Worm (Caenorhabditis elegans): ENCODE data around the gene T05C7.5.

Gene T05C7.5

DNA sequence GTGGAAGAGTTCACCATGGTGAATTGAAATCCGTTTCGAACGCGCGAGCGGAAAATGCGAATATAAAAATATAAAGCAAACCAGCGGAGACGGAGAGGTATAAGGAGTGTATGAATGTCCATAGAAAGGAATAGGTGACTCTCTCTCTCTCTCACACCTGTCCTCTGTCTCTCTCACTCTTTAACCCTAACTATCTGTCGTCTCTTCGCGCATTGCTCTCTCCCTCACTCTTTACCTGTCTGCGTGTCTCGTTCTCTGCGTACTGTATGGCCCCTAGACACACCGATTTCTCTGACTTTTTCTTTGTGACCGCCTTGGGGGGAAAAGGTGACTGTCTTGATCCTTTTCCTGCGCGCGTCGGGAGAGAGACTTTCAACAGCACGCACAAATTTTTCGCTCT lies 7.5 kb downstream of the T05C7.5 start (continued):
- no peak for TF ChIP-seq ztf-11 (tag; optimal IDR thresholded peaks at IDR 0.05)
- peak; percentile 55 for TF ChIP-seq swsn-7 (tag; optimal IDR thresholded peaks at IDR 0.05)
- TF ChIP-seq nhr-28 (tag; optimal IDR thresholded peaks at IDR 0.05): no peak
- no peak for TF ChIP-seq Y116A8C.19 (tag; optimal IDR thresholded peaks at IDR 0.05; ENCODE audit: borderline replicate concordance)
- TF ChIP-seq nhr-20 (tag; optimal IDR thresholded peaks at IDR 0.05): peak; percentile 67
- peak; percentile 55 for TF ChIP-seq snpc-4 (tag; optimal IDR thresholded peaks at IDR 0.05)
- no peak for TF ChIP-seq zag-1 (tag; optimal IDR thresholded peaks at IDR 0.05)
- no peak for TF ChIP-seq fkh-4 (tag; optimal IDR thresholded peaks at IDR 0.05; ENCODE audit: borderline replicate concordance)
- no peak for TF ChIP-seq unc-30 (tag; optimal IDR thresholded peaks at IDR 0.05)
- TF ChIP-seq fkh-8 (tag; optimal IDR thresholded peaks at IDR 0.05): peak; percentile 39
- TF ChIP-seq mdl-1 (tag; optimal IDR thresholded peaks at IDR 0.05): peak in 1 of 2 experiments; percentile 25
- TF ChIP-seq rnt-1 (tag; optimal IDR thresholded peaks at IDR 0.05): no peak
- no peak for TF ChIP-seq ces-1 (GFP tag; optimal IDR thresholded peaks at IDR 0.05)
- TF ChIP-seq lin-13 (GFP tag; optimal IDR thresholded peaks at IDR 0.05): peak; percentile 34
- TF ChIP-seq egl-27 (tag; optimal IDR thresholded peaks at IDR 0.05): peak in 1 of 2 experiments; percentile 19
- peak; percentile 49 to 78 for TF ChIP-seq lin-35 (GFP tag; optimal IDR thresholded peaks at IDR 0.05)
- TF ChIP-seq nhr-77 (tag; optimal IDR thresholded peaks at IDR 0.05): peak; percentile 57
- TF ChIP-seq unc-130 (tag; optimal IDR thresholded peaks at IDR 0.05): no peak
- TF ChIP-seq blmp-1 (tag; optimal IDR thresholded peaks at IDR 0.05): peak; percentile 94
- TF ChIP-seq irx-1 (tag; optimal IDR thresholded peaks at IDR 0.05): no peak

DNA sequence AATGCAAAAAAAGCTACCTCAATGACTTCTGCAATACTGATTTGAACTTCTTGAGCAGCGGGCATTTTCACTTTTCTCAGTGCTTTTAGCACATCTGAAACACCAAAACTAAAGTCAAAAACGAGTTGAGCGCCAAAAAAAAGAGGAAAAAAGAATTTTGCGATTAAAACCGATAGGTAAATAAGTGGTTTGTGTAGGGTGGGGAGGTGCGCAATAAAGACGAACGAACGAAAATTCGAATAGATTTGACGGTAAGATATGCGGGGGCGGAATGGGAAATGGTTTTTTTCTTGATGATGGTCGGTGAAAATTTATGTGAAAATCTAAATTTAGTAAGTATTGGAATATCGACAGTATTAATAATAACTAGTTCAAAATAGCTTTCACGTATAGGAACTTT lies 9.9 kb downstream of the T05C7.5 start, which contains the start of gene frm-5.1:
Gene frm-5.1, minus strand, starts transcription at position 101 of the 400 bp plus-strand sequence.
- TF ChIP-seq grh-1 (GFP tag; IDR thresholded peaks at IDR 0.05) (no peak), alr-1 (tag; optimal IDR thresholded peaks at IDR 0.05; ENCODE audit: borderline replicate concordance) (no peak), pag-3 (tag; optimal IDR thresholded peaks at IDR 0.05; ENCODE audit: borderline replicate concordance, insufficient read depth) (no peak), lin-15B (tag; optimal IDR thresholded peaks at IDR 0.05) (no peak), aha-1 (tag; optimal IDR thresholded peaks at IDR 0.05) (no peak), mef-2 (tag; optimal IDR thresholded peaks at IDR 0.05) (no peak), unc-130 (tag; optimal IDR thresholded peaks at IDR 0.05) (no peak), nhr-28 (tag; optimal IDR thresholded peaks at IDR 0.05) (no peak), irx-1 (tag; optimal IDR thresholded peaks at IDR 0.05) (no peak), nhr-47 (tag; optimal IDR thresholded peaks at IDR 0.05) (no peak), sptf-1 (tag; optimal IDR thresholded peaks at IDR 0.05) (no peak), lsy-2 (tag; optimal IDR thresholded peaks at IDR 0.05) (no peak), unc-30 (tag; optimal IDR thresholded peaks at IDR 0.05) (no peak), nhr-85 (tag) (no peak), egl-27 (tag; optimal IDR thresholded peaks at IDR 0.05) (no peak), pqm-1 (tag; optimal IDR thresholded peaks at IDR 0.05) (no peak), swsn-7 (tag; optimal IDR thresholded peaks at IDR 0.05) (no peak), aly-2 (tag; optimal IDR thresholded peaks at IDR 0.05) (no peak), mdl-1 (tag; optimal IDR thresholded peaks at IDR 0.05) (no peak)
